Worm (Caenorhabditis elegans) whole organism, early embryonic: ENCODE data around the gene clec-180.

Experiments
- flt-1 ChIP-seq: fragments of 200-800 bp; sonication (Bioruptor generic); IDR thresholded peaks from 2 replicates; pipeline ENCODE4 v1.3.6; 2022; ENCODE audit warnings: missing genetic modification characterization, missing compliant biosample characterization
- sea-1 ChIP-seq: fragments of 200-800 bp; sonication (Bioruptor generic); conservative IDR thresholded peaks from 2 replicates; pipeline ENCODE4 v1.3.6; 2022; ENCODE audit warnings: missing genetic modification characterization, missing compliant biosample characterization
- tbx-37 ChIP-seq: fragments of 200-800 bp; sonication (Bioruptor generic); conservative IDR thresholded peaks from 2 replicates; pipeline ENCODE4 v1.3.6; 2022; ENCODE audit warnings: missing genetic modification reagents, missing genetic modification characterization, missing compliant biosample characterization

ce11 chrIV:7561614-7562142, 7.0 kb upstream of the clec-180 start, which contains the start of gene ima-3:
- TF ChIP-seq flt-1 (GFP tag; lab: Robert Waterston, UW) (no peak), tbx-37 (GFP tag; lab: Robert Waterston, UW) (0 out of 2 replicates have a peak, but pooled peaks have one; percentile 21), sea-1 (no peak)
